Worm (Caenorhabditis elegans): ENCODE results near the gene F10E9.5.

ce11 chrIII:8298216-8298920 is 9.0 kb upstream of the F10E9.5 start:
- TF ChIP-seq nhr-11 (tag; optimal IDR thresholded peaks at IDR 0.05) (no peak), hlh-8 (tag; optimal IDR thresholded peaks at IDR 0.05) (no peak), dve-1 (tag; optimal IDR thresholded peaks at IDR 0.05) (no peak), odd-2 (tag; optimal IDR thresholded peaks at IDR 0.05) (no peak), fkh-10 (GFP tag; optimal IDR thresholded peaks at IDR 0.05) (no peak), rnt-1 (tag; optimal IDR thresholded peaks at IDR 0.05) (no peak), ceh-31 (tag; optimal IDR thresholded peaks at IDR 0.05) (no peak), dmd-4 (tag; optimal IDR thresholded peaks at IDR 0.05; ENCODE audit: borderline replicate concordance) (no peak), ama-1 (optimal IDR thresholded peaks at IDR 0.05) (no peak)
